Fruit fly (Drosophila melanogaster) whole organism, embryonic: Measurements from ENCODE around the gene CG8870.

Experiments
- CG10431 ChIP-seq: fragments of 200-800 bp; sonication (Bioruptor generic); optimal IDR thresholded peaks from 3 replicates; lab custom pipeline; 2018; ENCODE audit warnings: missing biosample characterization, mild to moderate bottlenecking, missing genetic modification characterization
- CG10979 ChIP-seq: fragments of 200-800 bp; sonication (Bioruptor generic); optimal IDR thresholded peaks from 2 replicates; lab custom pipeline; 2018; ENCODE audit warnings: missing biosample characterization, mild to moderate bottlenecking, missing genetic modification characterization, moderate library complexity
- CG12659 ChIP-seq: fragments of 200-800 bp; sonication (Bioruptor generic); optimal IDR thresholded peaks from 3 replicates; lab custom pipeline; 2017; ENCODE audit warnings: mild to moderate bottlenecking, missing biosample characterization, missing genetic modification reagents, missing genetic modification characterization
- CG12942 ChIP-seq: fragments of 200-800 bp; sonication (Bioruptor generic); optimal IDR thresholded peaks from 3 replicates; lab custom pipeline; 2016; ENCODE audit warnings: missing biosample characterization, missing genetic modification characterization
- CG13775 ChIP-seq: fragments of 200-800 bp; sonication (Bioruptor generic); optimal IDR thresholded peaks from 3 replicates; lab custom pipeline; 2017; ENCODE audit warnings: missing biosample characterization, mild to moderate bottlenecking, missing genetic modification characterization
- CG13894 ChIP-seq: fragments of 200-800 bp; sonication (Bioruptor generic); optimal IDR thresholded peaks from 3 replicates; lab custom pipeline; 2018; ENCODE audit warnings: missing biosample characterization, mild to moderate bottlenecking, missing genetic modification characterization, moderate library complexity
- CG14710 ChIP-seq: fragments of 200-800 bp; sonication (Bioruptor generic); optimal IDR thresholded peaks from 3 replicates; lab custom pipeline; 2019; ENCODE audit warnings: missing biosample characterization, mild to moderate bottlenecking, missing genetic modification characterization, moderate library complexity
- CG17802 ChIP-seq: fragments of 200-800 bp; sonication (Bioruptor generic); optimal IDR thresholded peaks from 2 replicates; lab custom pipeline; 2018; ENCODE audit warnings: missing biosample characterization, mild to moderate bottlenecking, missing genetic modification characterization, moderate library complexity
- CG17829 ChIP-seq: fragments of 200-800 bp; optimal IDR thresholded peaks from 2 replicates; lab custom pipeline; 2019; ENCODE audit warnings: missing biosample characterization, mild to moderate bottlenecking, missing genetic modification characterization, moderate library complexity
- CG4328 ChIP-seq: fragments of 200-800 bp; sonication (Bioruptor generic); optimal IDR thresholded peaks from 3 replicates; lab custom pipeline; 2017; ENCODE audit warnings: missing biosample characterization, missing genetic modification reagents, missing genetic modification characterization
- CG5953 ChIP-seq: fragments of 200-800 bp; sonication (Bioruptor generic); IDR thresholded peaks from 2 replicates; pipeline ENCODE4 v1.3.6; 2022; ENCODE audit warnings: missing biosample characterization, missing genetic modification characterization
- CG6683 ChIP-seq: fragments of 200-800 bp; sonication (Bioruptor generic); optimal IDR thresholded peaks from 2 replicates; lab custom pipeline; 2017; ENCODE audit warnings: missing biosample characterization, mild to moderate bottlenecking, missing genetic modification characterization, missing genetic modification reagents
- CG7556 ChIP-seq: fragments of 200-800 bp; sonication (Bioruptor generic); optimal IDR thresholded peaks from 2 replicates; lab custom pipeline; 2017; ENCODE audit warnings: missing biosample characterization, mild to moderate bottlenecking, missing genetic modification characterization
- CG9215 ChIP-seq: fragments of 200-800 bp; sonication (Bioruptor generic); IDR thresholded peaks from 2 replicates; pipeline ENCODE4 v1.3.6; 2022; ENCODE audit warnings: missing biosample characterization, missing genetic modification characterization
- CoRest ChIP-seq: fragments of 200-800 bp; sonication (Bioruptor generic); optimal IDR thresholded peaks from 3 replicates; lab custom pipeline; 2018; ENCODE audit warnings: missing biosample characterization, mild to moderate bottlenecking, missing genetic modification characterization, moderate library complexity
- Elba2 ChIP-seq: fragments of 200-800 bp; sonication (Bioruptor generic); optimal IDR thresholded peaks from 3 replicates; lab custom pipeline; 2016; ENCODE audit warnings: missing biosample characterization, missing genetic modification characterization
- H2.0 ChIP-seq: fragments of 200-800 bp; sonication (Bioruptor generic); IDR thresholded peaks from 2 replicates; pipeline ENCODE4 v1.3.6; 2022; ENCODE audit warnings: missing biosample characterization, missing genetic modification characterization
- HmgD ChIP-seq: fragments of 200-800 bp; sonication (Bioruptor generic); optimal IDR thresholded peaks from 3 replicates; lab custom pipeline; 2016; ENCODE audit warnings: missing biosample characterization, missing genetic modification characterization
- Hr78 ChIP-seq, 2 experiments: fragments of 200-800 bp in 1 of 2; fragments of >200 bp in 1 of 2; sonication (Bioruptor generic) in 1 of 2; optimal IDR thresholded peaks; 2 replicates each; lab custom pipeline; 2017 to 2019; ENCODE audit warnings: missing biosample characterization in 2 of 2, missing genetic modification characterization in 2 of 2, mild to moderate bottlenecking in 1 of 2, moderate library complexity in 1 of 2
- Lpt ChIP-seq: fragments of >200 bp; optimal IDR thresholded peaks from 2 replicates; lab custom pipeline; 2018; ENCODE audit warnings: missing biosample characterization, missing genetic modification characterization
- Nf-YB ChIP-seq: fragments of 200-800 bp; sonication (Bioruptor generic); optimal IDR thresholded peaks from 3 replicates; lab custom pipeline; 2019; ENCODE audit warnings: missing biosample characterization, mild to moderate bottlenecking, missing genetic modification characterization, moderate library complexity
- Six4 ChIP-seq: fragments of 200-800 bp; sonication (Bioruptor generic); optimal IDR thresholded peaks from 2 replicates; lab custom pipeline; 2016; ENCODE audit warnings: missing biosample characterization, missing genetic modification characterization
- Sox102F ChIP-seq: fragments of 200-800 bp; sonication (Bioruptor generic); optimal IDR thresholded peaks from 2 replicates; lab custom pipeline; 2018; ENCODE audit warnings: missing biosample characterization, mild to moderate bottlenecking, missing genetic modification characterization, moderate library complexity
- Sry-δ ChIP-seq: fragments of 200-800 bp; sonication (Bioruptor generic); optimal IDR thresholded peaks from 2 replicates; lab custom pipeline; 2016; ENCODE audit warnings: missing biosample characterization, missing genetic modification characterization
- ash1 ChIP-seq: fragments of 200-800 bp; sonication (Bioruptor generic); optimal IDR thresholded peaks from 2 replicates; lab custom pipeline; 2018; ENCODE audit warnings: missing biosample characterization, mild to moderate bottlenecking, missing genetic modification characterization
- bsh ChIP-seq, 2 experiments: fragments of 200-800 bp; sonication (Bioruptor generic); optimal IDR thresholded peaks; 2 replicates each; lab custom pipeline; 2017 to 2018; ENCODE audit warnings: mild to moderate bottlenecking in 2 of 2, missing biosample characterization in 2 of 2, missing genetic modification characterization in 2 of 2, moderate library complexity in 1 of 2
- chinmo ChIP-seq: fragments of 200-800 bp; sonication (Bioruptor generic); IDR thresholded peaks from 4 replicates; pipeline ENCODE4 v1.3.6; 2022; ENCODE audit warnings: missing biosample characterization, missing genetic modification characterization; ENCODE audit not compliant: partially characterized antibody
- croc ChIP-seq: fragments of 200-800 bp; sonication (Bioruptor generic); conservative IDR thresholded peaks from 3 replicates; pipeline ENCODE4 v1.3.6; 2022; ENCODE audit warnings: missing biosample characterization, missing genetic modification characterization
- eve ChIP-seq, 2 experiments: fragments of >200 bp; optimal IDR thresholded peaks; 2 replicates each; lab custom pipeline; 2017; ENCODE audit warnings: missing biosample characterization in 2 of 2, missing genetic modification characterization in 2 of 2
- exex ChIP-seq: fragments of 200-800 bp; sonication (Bioruptor generic); optimal IDR thresholded peaks from 4 replicates; lab custom pipeline; 2018; ENCODE audit warnings: missing biosample characterization, mild to moderate bottlenecking, missing genetic modification characterization, moderate library complexity
- fd64A ChIP-seq: fragments of 200-800 bp; sonication (Bioruptor generic); optimal IDR thresholded peaks from 3 replicates; lab custom pipeline; 2018; ENCODE audit warnings: missing biosample characterization, mild to moderate bottlenecking, missing genetic modification characterization
- gcm2 ChIP-seq: fragments of 200-800 bp; sonication (Bioruptor generic); optimal IDR thresholded peaks from 2 replicates; lab custom pipeline; 2016; ENCODE audit warnings: missing biosample characterization, missing genetic modification characterization
- gro ChIP-seq: fragments of 200-800 bp; sonication (Bioruptor generic); optimal IDR thresholded peaks from 2 replicates; lab custom pipeline; 2016; ENCODE audit warnings: missing biosample characterization, missing genetic modification characterization
- her ChIP-seq: fragments of 200-800 bp; sonication (Bioruptor generic); optimal IDR thresholded peaks from 2 replicates; lab custom pipeline; 2016; ENCODE audit warnings: missing biosample characterization, missing genetic modification characterization
- hth ChIP-seq: fragments of >200 bp; optimal IDR thresholded peaks from 2 replicates; lab custom pipeline; 2017; ENCODE audit warnings: inconsistent platforms
- luna ChIP-seq: fragments of 200-800 bp; sonication (Bioruptor generic); optimal IDR thresholded peaks from 2 replicates; lab custom pipeline; 2016; ENCODE audit warnings: missing biosample characterization, missing genetic modification characterization
- nerfin-1 ChIP-seq: fragments of 200-800 bp; sonication (Bioruptor generic); optimal IDR thresholded peaks from 3 replicates; lab custom pipeline; 2019; ENCODE audit warnings: missing biosample characterization, mild to moderate bottlenecking, missing genetic modification characterization, moderate library complexity
- oc ChIP-seq: fragments of 200-800 bp; sonication (Bioruptor generic); optimal IDR thresholded peaks from 2 replicates; lab custom pipeline; 2018; ENCODE audit warnings: missing biosample characterization, mild to moderate bottlenecking, missing genetic modification characterization, moderate library complexity
- pho ChIP-seq: fragments of 200-800 bp; sonication (Bioruptor generic); optimal IDR thresholded peaks from 2 replicates; lab custom pipeline; 2016; ENCODE audit warnings: missing biosample characterization, missing genetic modification characterization
- phol ChIP-seq: fragments of 200-800 bp; sonication (Bioruptor generic); optimal IDR thresholded peaks from 3 replicates; lab custom pipeline; 2018; ENCODE audit warnings: missing biosample characterization, mild to moderate bottlenecking, missing genetic modification characterization, moderate library complexity
- repo ChIP-seq: fragments of 200-800 bp; sonication (Bioruptor generic); optimal IDR thresholded peaks from 2 replicates; lab custom pipeline; 2016; ENCODE audit warnings: missing biosample characterization, missing genetic modification characterization
- rib ChIP-seq: fragments of 200-800 bp; sonication (Bioruptor generic); IDR thresholded peaks from 2 replicates; pipeline ENCODE4 v1.3.6; 2022; ENCODE audit warnings: missing biosample characterization, missing genetic modification characterization
- run ChIP-seq: fragments of 200-800 bp; sonication (Bioruptor generic); optimal IDR thresholded peaks from 3 replicates; lab custom pipeline; 2018; ENCODE audit warnings: missing biosample characterization, mild to moderate bottlenecking, missing genetic modification characterization
- sens ChIP-seq: fragments of 200-800 bp; sonication (Bioruptor generic); peaks from one replicate; lab custom pipeline; 2016; ENCODE audit warnings: missing biosample characterization, missing genetic modification characterization
- sens-2 ChIP-seq: fragments of 200-800 bp; sonication (Bioruptor generic); IDR thresholded peaks from 2 replicates; pipeline ENCODE4 v1.3.6; 2022; ENCODE audit warnings: missing biosample characterization, missing genetic modification characterization
- sim ChIP-seq: fragments of 200-800 bp; sonication (Bioruptor generic); IDR thresholded peaks from 2 replicates; pipeline ENCODE4 v1.3.6; 2022; ENCODE audit warnings: missing biosample characterization, missing genetic modification characterization
- slp2 ChIP-seq: fragments of 200-800 bp; sonication (Bioruptor generic); optimal IDR thresholded peaks from 2 replicates; lab custom pipeline; 2016; ENCODE audit warnings: missing biosample characterization, missing genetic modification characterization
- sug ChIP-seq: fragments of 200-800 bp; optimal IDR thresholded peaks from 2 replicates; lab custom pipeline; 2019; ENCODE audit warnings: missing biosample characterization, mild to moderate bottlenecking, missing genetic modification characterization, moderate library complexity
- vnd ChIP-seq: fragments of 200-800 bp; sonication (Bioruptor generic); IDR thresholded peaks from 3 replicates; pipeline ENCODE4 v1.3.6; 2022; ENCODE audit warnings: missing biosample characterization, missing genetic modification characterization; ENCODE audit not compliant: partially characterized antibody
- wek ChIP-seq: fragments of 200-800 bp; sonication (Bioruptor generic); optimal IDR thresholded peaks from 3 replicates; lab custom pipeline; 2018; ENCODE audit warnings: missing biosample characterization, mild to moderate bottlenecking, missing genetic modification characterization, moderate library complexity

The CG8870 gene

dm6 chr3R:13425470-13426033, 45.9 kb downstream of the CG8870 start, which contains the start of gene Act87E (continued):
- no peak for TF ChIP-seq exex
- TF ChIP-seq CG13894: no peak
- no peak for TF ChIP-seq hth
- TF ChIP-seq fd64A (GFP tag; lab: Kevin White, UChicago): no peak
- TF ChIP-seq H2.0 (GFP tag; lab: Robert Waterston, UW): peak; percentile 32; the same call in 1 of the 2 replicates
- peak; percentile 85 for TF ChIP-seq CG17829 (tag; lab: Kevin White, UChicago)
- TF ChIP-seq luna (GFP tag; lab: Kevin White, UChicago): no peak
- TF ChIP-seq repo (GFP tag; lab: Kevin White, UChicago): no peak
- TF ChIP-seq Sry-δ (GFP tag; lab: Kevin White, UChicago): no peak
- TF ChIP-seq CG5953 (GFP tag; lab: Robert Waterston, UW): no peak
- TF ChIP-seq sens (GFP tag; lab: Kevin White, UChicago): peak; percentile 73
- peak; percentile 64 for TF ChIP-seq CG13775 (GFP tag; lab: Kevin White, UChicago)
- TF ChIP-seq nerfin-1 (tag; lab: Kevin White, UChicago): peak; percentile 73
- TF ChIP-seq CG10431 (GFP tag; lab: Kevin White, UChicago): peak; percentile 8
- no peak for TF ChIP-seq CG17802 (tag; lab: Kevin White, UChicago)
- no peak for TF ChIP-seq sens-2 (GFP tag; lab: Robert Waterston, UW)
- TF ChIP-seq bsh (GFP tag; optimal IDR thresholded peaks at IDR 0.05; lab: Kevin White, UChicago): peak in 1 of 2 experiments; percentile 68
- peak; percentile 46; the same call in 1 of the 2 replicates for TF ChIP-seq sim (GFP tag; lab: Robert Waterston, UW)
- TF ChIP-seq gcm2 (GFP tag; lab: Kevin White, UChicago): no peak
- TF ChIP-seq rib: no peak
- peak; percentile 65; the same call in 2 of the 4 replicates for TF ChIP-seq chinmo (GFP tag; lab: Robert Waterston, UW)
- TF ChIP-seq CG4328: peak; percentile 3
- no peak for TF ChIP-seq eve (GFP tag; optimal IDR thresholded peaks at IDR 0.05; lab: Kevin White, UChicago)
- TF ChIP-seq Elba2 (GFP tag; lab: Kevin White, UChicago): no peak
- no peak for TF ChIP-seq her (GFP tag; lab: Kevin White, UChicago)
- TF ChIP-seq CoRest (tag; lab: Kevin White, UChicago): peak; percentile 83
- TF ChIP-seq CG12659 (GFP tag; lab: Kevin White, UChicago): peak; percentile 72
- TF ChIP-seq Lpt (GFP tag; lab: Kevin White, UChicago): no peak
- TF ChIP-seq croc: peak; percentile 47; the same call in 1 of the 3 replicates
- TF ChIP-seq vnd: no peak
- TF ChIP-seq sug: peak; percentile 47
- TF ChIP-seq Six4 (GFP tag; lab: Kevin White, UChicago): peak; percentile 40
- TF ChIP-seq slp2 (GFP tag; lab: Kevin White, UChicago): no peak
- no peak for TF ChIP-seq ash1 (GFP tag; lab: Kevin White, UChicago)
- TF ChIP-seq phol (tag; lab: Kevin White, UChicago): peak; percentile 86
- no peak for TF ChIP-seq CG6683 (GFP tag; lab: Kevin White, UChicago)
- peak; percentile 37 for TF ChIP-seq run (tag; lab: Kevin White, UChicago)
- TF ChIP-seq Sox102F (GFP tag; lab: Kevin White, UChicago): peak; percentile 76
- TF ChIP-seq wek (GFP tag; lab: Kevin White, UChicago): no peak
- TF ChIP-seq CG14710 (tag; lab: Kevin White, UChicago): peak; percentile 84
- TF ChIP-seq HmgD (GFP tag; lab: Kevin White, UChicago): no peak
- peak; percentile 47 for TF ChIP-seq Nf-YB
- 0 out of 2 replicates have a peak, but pooled peaks have one; percentile 38 for TF ChIP-seq CG9215
- no peak for TF ChIP-seq pho (GFP tag; lab: Kevin White, UChicago)
- no peak for TF ChIP-seq gro (GFP tag; lab: Kevin White, UChicago)
- peak; percentile 81 for TF ChIP-seq CG7556 (GFP tag; lab: Kevin White, UChicago)
- TF ChIP-seq CG12942 (GFP tag; lab: Kevin White, UChicago): peak; percentile 42
- TF ChIP-seq oc (tag; lab: Kevin White, UChicago): peak; percentile 19
- peak in 1 of 2 experiments; percentile 60 for TF ChIP-seq Hr78 (GFP tag; optimal IDR thresholded peaks at IDR 0.05; lab: Kevin White, UChicago)
- TF ChIP-seq CG10979 (tag; lab: Kevin White, UChicago): peak; percentile 89
